Worm (Caenorhabditis elegans) whole organism, early embryonic: ENCODE measurements around the gene C25H3.10.

Experiments
- F13C5.2 ChIP-seq: sonication (generic microtip); optimal IDR thresholded peaks from 2 replicates; lab custom pipeline; 2017; ENCODE audit warnings: mild to moderate bottlenecking, missing genetic modification characterization, inconsistent platforms, missing compliant biosample characterization
- ama-1 ChIP-seq: fragments of 150-350 bp; optimal IDR thresholded peaks from 2 replicates; lab custom pipeline; 2014
- ets-7 ChIP-seq: sonication (generic microtip); optimal IDR thresholded peaks from 2 replicates; lab custom pipeline; 2016; ENCODE audit warnings: missing genotype, missing genetic modification characterization, missing compliant biosample characterization
- flt-1 ChIP-seq: fragments of 200-800 bp; sonication (Bioruptor generic); IDR thresholded peaks from 2 replicates; pipeline ENCODE4 v1.3.6; 2022; ENCODE audit warnings: missing genetic modification characterization, missing compliant biosample characterization
- hmbx-1 ChIP-seq: sonication (generic microtip); optimal IDR thresholded peaks from 2 replicates; lab custom pipeline; 2016; ENCODE audit warnings: mild to moderate bottlenecking, missing genetic modification characterization, missing compliant biosample characterization
- hnd-1 ChIP-seq: sonication (generic microtip); optimal IDR thresholded peaks from 2 replicates; lab custom pipeline; 2016; ENCODE audit warnings: missing genetic modification characterization, missing compliant biosample characterization
- pes-1 ChIP-seq: fragments of 200-800 bp; sonication (Bioruptor generic); IDR thresholded peaks from 2 replicates; pipeline ENCODE4 v1.3.6; 2022; ENCODE audit warnings: missing genetic modification reagents, missing genetic modification characterization, missing compliant biosample characterization
- sea-1 ChIP-seq: fragments of 200-800 bp; sonication (Bioruptor generic); conservative IDR thresholded peaks from 2 replicates; pipeline ENCODE4 v1.3.6; 2022; ENCODE audit warnings: missing genetic modification characterization, missing compliant biosample characterization
- tbx-11 ChIP-seq: fragments of 200-800 bp; sonication (Bioruptor generic); IDR thresholded peaks from 2 replicates; pipeline ENCODE4 v1.3.6; 2022; ENCODE audit warnings: missing genetic modification characterization, missing compliant biosample characterization

DNA sequence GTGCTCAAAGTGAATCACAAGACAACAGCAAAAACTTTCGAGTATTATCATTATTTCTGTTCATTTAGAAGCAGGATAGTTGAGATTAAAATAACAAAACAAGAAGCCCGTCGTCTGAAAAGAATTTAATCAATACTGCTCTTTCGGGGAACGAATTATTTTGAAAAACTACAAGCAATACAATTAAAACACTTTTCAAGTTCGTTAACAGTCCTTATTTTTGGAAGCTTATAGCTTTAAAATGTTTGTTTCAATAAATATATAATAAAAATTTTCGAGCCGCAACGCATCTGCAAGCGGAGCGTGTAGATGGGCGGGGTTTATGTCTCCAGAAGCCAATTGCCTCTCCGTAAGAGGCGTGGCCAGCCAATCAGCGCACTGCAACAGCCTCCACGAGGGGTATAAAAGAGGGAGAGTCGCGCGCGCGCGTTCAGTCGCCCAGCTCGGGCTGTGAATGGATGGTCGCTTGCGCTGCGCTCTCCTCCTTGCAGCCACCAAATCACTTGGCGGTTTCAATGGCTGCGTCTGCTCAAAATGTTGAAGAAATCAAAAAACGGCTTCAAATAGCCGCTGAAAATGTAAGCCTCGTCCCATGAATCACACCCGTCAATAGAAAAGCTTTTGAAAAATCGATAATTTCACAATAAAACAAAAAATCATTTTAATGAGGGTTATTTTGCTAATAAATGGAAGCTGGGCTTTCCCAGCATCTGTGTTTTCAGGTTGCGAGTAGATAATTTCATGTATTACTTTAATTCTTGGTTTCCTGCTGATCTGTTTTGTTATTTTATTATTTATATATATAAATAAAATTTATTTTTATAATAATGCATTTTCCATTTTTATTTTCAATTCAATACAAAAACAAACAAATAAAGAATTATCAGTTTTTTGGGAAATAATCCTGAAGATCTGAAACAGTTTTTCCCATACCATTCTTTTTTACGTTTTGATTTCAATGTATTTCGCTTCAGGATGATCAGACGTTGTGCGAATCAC, 37.7 kb downstream of the C25H3.10 start, which contains the start of the genes ift-43 and mdt-26:
- peak; percentile 67 for TF ChIP-seq tbx-11
- peak; percentile 98 for TF ChIP-seq ama-1
- TF ChIP-seq sea-1 (GFP tag; lab: Robert Waterston, UW) = peak; percentile 82
- no peak for TF ChIP-seq hmbx-1
- peak; percentile 46 for TF ChIP-seq F13C5.2
- TF ChIP-seq pes-1 (GFP tag; lab: Robert Waterston, UW) = peak; percentile 67
- TF ChIP-seq hnd-1 (tag; lab: Kevin White, UChicago) = no peak
- peak; percentile 54; the same call in 1 of the 2 replicates for TF ChIP-seq flt-1 (GFP tag; lab: Robert Waterston, UW)
- TF ChIP-seq ets-7 = no peak
